Worm (Caenorhabditis elegans) whole organism, L2 larva: Measurements from ENCODE around the gene pgp-7.

ENCODE experiments used
- C34F6.9 ChIP-seq: fragments of 150-350 bp; optimal IDR thresholded peaks from 2 replicates; lab custom pipeline; 2014; ENCODE audit warnings: missing biosample characterization, missing genetic modification characterization
- F13H6.1 ChIP-seq: sonication (generic microtip); optimal IDR thresholded peaks from 2 replicates; lab custom pipeline; 2016; ENCODE audit warnings: missing genetic modification characterization, missing compliant biosample characterization
- Y55F3AM.14 ChIP-seq: fragments of 200-800 bp; sonication (Bioruptor generic); optimal IDR thresholded peaks from 2 replicates; lab custom pipeline; 2018; ENCODE audit warnings: mild to moderate bottlenecking, missing genetic modification characterization, missing compliant biosample characterization
- alr-1 ChIP-seq: fragments of 150-350 bp; optimal IDR thresholded peaks from 2 replicates; lab custom pipeline; 2014; ENCODE audit warnings: missing biosample characterization, missing genetic modification characterization
- aly-2 ChIP-seq: fragments of 150-350 bp; optimal IDR thresholded peaks from 2 replicates; lab custom pipeline; 2014; ENCODE audit warnings: missing biosample characterization, missing genetic modification characterization
- blmp-1 ChIP-seq: sonication (generic microtip); optimal IDR thresholded peaks from 2 replicates; lab custom pipeline; 2017; ENCODE audit warnings: missing genetic modification characterization, mild to moderate bottlenecking, missing compliant biosample characterization, antibody characterized with exemption, moderate library complexity; ENCODE audit not compliant: insufficient read depth
- ceh-16 ChIP-seq: fragments of 150-350 bp; optimal IDR thresholded peaks from 2 replicates; lab custom pipeline; 2014; ENCODE audit warnings: missing biosample characterization, missing genetic modification characterization
- crh-2 ChIP-seq: sonication (generic microtip); optimal IDR thresholded peaks from 2 replicates; lab custom pipeline; 2017; ENCODE audit warnings: missing biosample characterization, missing genetic modification characterization
- dmd-4 ChIP-seq: sonication (generic microtip); optimal IDR thresholded peaks from 2 replicates; lab custom pipeline; 2017; ENCODE audit warnings: missing biosample characterization, missing genetic modification characterization
- egl-27 ChIP-seq: sonication (generic microtip); optimal IDR thresholded peaks from 3 replicates; lab custom pipeline; 2017; ENCODE audit warnings: missing biosample characterization, missing genetic modification reagents, missing genetic modification characterization
- fos-1 ChIP-seq: fragments of 150-350 bp; optimal IDR thresholded peaks from 2 replicates; lab custom pipeline; 2014; ENCODE audit warnings: missing biosample characterization, missing genetic modification characterization
- lin-11 ChIP-seq: fragments of 150-350 bp; sonication (generic microtip); optimal IDR thresholded peaks from 2 replicates; lab custom pipeline; 2014; ENCODE audit warnings: missing biosample characterization, missing genetic modification characterization, inconsistent platforms, mixed read lengths
- lin-39 ChIP-seq: fragments of 150-350 bp; optimal IDR thresholded peaks from 2 replicates; lab custom pipeline; 2014; ENCODE audit warnings: missing biosample characterization, missing genetic modification reagents, missing genetic modification characterization
- lsy-2 ChIP-seq, 2 experiments: fragments of 150-350 bp in 1 of 2; sonication (generic microtip) in 1 of 2; optimal IDR thresholded peaks; 2 replicates each; lab custom pipeline; 2014 to 2017; ENCODE audit warnings: missing biosample characterization in 2 of 2, missing genetic modification characterization in 2 of 2
- mab-5 ChIP-seq: fragments of 150-350 bp; optimal IDR thresholded peaks from 2 replicates; lab custom pipeline; 2014; ENCODE audit warnings: missing biosample characterization, missing genetic modification characterization
- mbf-1 ChIP-seq: sonication (generic microtip); optimal IDR thresholded peaks from 2 replicates; lab custom pipeline; 2017; ENCODE audit warnings: missing biosample characterization, missing genetic modification characterization
- nhr-10 ChIP-seq: sonication (generic microtip); optimal IDR thresholded peaks from 2 replicates; lab custom pipeline; 2017; ENCODE audit warnings: missing biosample characterization, missing genetic modification characterization
- nhr-11 ChIP-seq: fragments of 150-350 bp; optimal IDR thresholded peaks from 2 replicates; lab custom pipeline; 2014; ENCODE audit warnings: missing biosample characterization, missing genetic modification characterization
- nhr-129 ChIP-seq: fragments of 150-350 bp; optimal IDR thresholded peaks from 2 replicates; lab custom pipeline; 2014; ENCODE audit warnings: missing biosample characterization, missing genetic modification characterization
- nhr-21 ChIP-seq: fragments of 150-350 bp; optimal IDR thresholded peaks from 2 replicates; lab custom pipeline; 2014; ENCODE audit warnings: missing biosample characterization, missing genetic modification characterization
- nhr-237 ChIP-seq: fragments of 150-350 bp; optimal IDR thresholded peaks from 2 replicates; lab custom pipeline; 2014; ENCODE audit warnings: missing biosample characterization, missing genetic modification characterization
- nhr-6 ChIP-seq: fragments of 150-350 bp; optimal IDR thresholded peaks from 2 replicates; lab custom pipeline; 2014; ENCODE audit warnings: missing biosample characterization, missing genetic modification characterization
- nhr-77 ChIP-seq: fragments of 150-350 bp; optimal IDR thresholded peaks from 2 replicates; lab custom pipeline; 2014; ENCODE audit warnings: missing biosample characterization, missing genetic modification characterization
- sem-4 ChIP-seq: fragments of 150-350 bp; optimal IDR thresholded peaks from 2 replicates; lab custom pipeline; 2014; ENCODE audit warnings: missing biosample characterization, missing genetic modification reagents, missing genetic modification characterization
- sma-3 ChIP-seq: sonication (generic microtip); optimal IDR thresholded peaks from 2 replicates; lab custom pipeline; 2016; ENCODE audit warnings: missing genetic modification reagents, missing genetic modification characterization, missing compliant biosample characterization
- sma-9 ChIP-seq, 2 experiments: fragments of 150-350 bp in 1 of 2; sonication (generic microtip) in 1 of 2; optimal IDR thresholded peaks; 2 replicates each; lab custom pipeline; 2014 to 2016; ENCODE audit warnings: missing genetic modification characterization in 2 of 2, mild to moderate bottlenecking in 1 of 2, missing biosample characterization in 1 of 2, missing compliant biosample characterization in 1 of 2, missing genetic modification reagents in 1 of 2, moderate library complexity in 1 of 2
- snpc-4 ChIP-seq: fragments of 150-350 bp; optimal IDR thresholded peaks from 2 replicates; lab custom pipeline; 2014; ENCODE audit warnings: missing biosample characterization, missing genetic modification characterization
- unc-39 ChIP-seq: fragments of 150-350 bp; optimal IDR thresholded peaks from 2 replicates; lab custom pipeline; 2014; ENCODE audit warnings: missing biosample characterization, missing genetic modification characterization
- unc-55 ChIP-seq: fragments of 150-350 bp; sonication (generic microtip); optimal IDR thresholded peaks from 3 replicates; lab custom pipeline; 2014; ENCODE audit warnings: missing biosample characterization, missing genetic modification reagents, missing genetic modification characterization
- unc-62 ChIP-seq: fragments of 150-350 bp; optimal IDR thresholded peaks from 2 replicates; lab custom pipeline; 2014; ENCODE audit warnings: missing biosample characterization, missing genetic modification reagents, missing genetic modification characterization
- zag-1 ChIP-seq: fragments of 150-350 bp; optimal IDR thresholded peaks from 2 replicates; lab custom pipeline; 2014; ENCODE audit warnings: missing biosample characterization, missing genetic modification characterization
- ztf-1 ChIP-seq: fragments of 200-800 bp; sonication (Bioruptor generic); conservative IDR thresholded peaks from 2 replicates; pipeline ENCODE4 v1.3.6; 2022; ENCODE audit warnings: missing genetic modification characterization, missing compliant biosample characterization

pgp-7 gene

ce11 chrX:10877138-10877743 lies 7.2 kb upstream of the pgp-7 start, which contains the start of gene pgp-6:
pgp-6 (minus strand) TSS chrX:10877425.
- TF ChIP-seq fos-1 (tag; lab: Kevin White, UChicago) (peak; percentile 67), snpc-4 (tag; lab: Kevin White, UChicago) (no peak), nhr-129 (tag; lab: Kevin White, UChicago) (peak; percentile 21), crh-2 (tag; lab: Kevin White, UChicago) (peak; percentile 36)

ce11 chrX:10864322-10864721 lies 5.7 kb downstream of the pgp-7 start, which contains the start of gene pgp-8:
pgp-8 (minus strand) TSS chrX:10864422.
- TF ChIP-seq unc-62: no peak
- peak; percentile 51 for TF ChIP-seq C34F6.9 (tag; lab: Kevin White, UChicago)
- no peak for TF ChIP-seq lin-39 (tag; lab: Kevin White, UChicago)

DNA sequence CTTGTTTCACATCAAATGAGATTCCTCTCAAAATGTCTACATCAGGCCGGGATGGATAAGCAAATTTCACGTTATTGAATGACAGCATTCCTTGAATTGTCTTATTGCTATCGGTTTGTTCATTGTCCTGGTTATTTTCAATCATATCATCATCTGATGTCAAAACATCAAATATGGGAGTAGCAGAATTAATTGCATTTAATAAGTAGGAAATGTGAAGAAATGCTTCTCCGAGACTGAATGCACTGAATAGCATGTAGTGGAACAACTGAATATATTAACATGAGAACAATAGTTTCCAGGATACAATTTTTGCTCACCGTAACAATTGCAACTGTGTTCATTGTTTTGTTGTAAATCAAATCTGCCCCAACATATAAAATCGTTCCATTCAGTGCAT lies 7.5 kb downstream of the pgp-7 start:
- TF ChIP-seq nhr-11 (no peak), aly-2 (tag; lab: Kevin White, UChicago) (no peak), alr-1 (tag; lab: Kevin White, UChicago) (no peak), nhr-77 (no peak), nhr-129 (tag; lab: Kevin White, UChicago) (no peak), mbf-1 (no peak), dmd-4 (tag; lab: Kevin White, UChicago) (no peak), ceh-16 (tag; lab: Kevin White, UChicago) (no peak), sma-3 (GFP tag; lab: Kevin White, UChicago) (no peak), unc-55 (GFP tag; lab: Kevin White, UChicago) (no peak), zag-1 (tag; lab: Kevin White, UChicago) (no peak), Y55F3AM.14 (GFP tag; lab: Kevin White, UChicago) (no peak), egl-27 (tag; lab: Kevin White, UChicago) (no peak), sem-4 (no peak), mab-5 (no peak), nhr-10 (tag; lab: Kevin White, UChicago) (no peak)

DNA sequence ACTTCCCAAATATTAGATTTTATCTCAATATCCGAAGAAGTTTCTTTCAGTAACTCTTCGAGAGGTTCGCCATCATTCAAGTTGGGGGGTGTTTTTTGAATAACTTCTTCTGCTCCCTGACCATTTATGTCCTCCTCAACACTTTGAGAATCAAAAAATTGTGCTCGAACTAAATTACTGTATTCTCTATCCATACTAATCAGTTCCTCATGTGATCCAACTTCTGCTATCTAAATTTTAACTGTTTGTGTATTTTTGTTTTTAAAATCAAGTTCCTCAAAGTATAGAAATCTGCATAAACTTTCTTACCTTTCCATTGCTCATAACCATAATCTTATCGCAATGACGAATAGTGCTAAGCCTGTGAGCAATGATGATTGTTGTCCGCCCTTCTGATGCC lies 8.4 kb downstream of the pgp-7 start:
- TF ChIP-seq nhr-129 (tag; lab: Kevin White, UChicago): no peak
- no peak for TF ChIP-seq nhr-21 (tag; lab: Kevin White, UChicago)
- TF ChIP-seq mab-5: no peak
- no peak for TF ChIP-seq Y55F3AM.14 (GFP tag; lab: Kevin White, UChicago)
- no peak for TF ChIP-seq mbf-1
- TF ChIP-seq unc-62: no peak
- no peak for TF ChIP-seq nhr-237 (tag; lab: Kevin White, UChicago)
- no peak for TF ChIP-seq sma-9 (GFP tag; optimal IDR thresholded peaks at IDR 0.05; lab: Kevin White, UChicago)
- no peak for TF ChIP-seq sma-9 (tag; optimal IDR thresholded peaks at IDR 0.05; lab: Kevin White, UChicago)
- TF ChIP-seq alr-1 (tag; lab: Kevin White, UChicago): no peak
- no peak for TF ChIP-seq egl-27 (tag; lab: Kevin White, UChicago)
- TF ChIP-seq ztf-1: no peak
- TF ChIP-seq blmp-1: no peak
- TF ChIP-seq lsy-2 (tag; optimal IDR thresholded peaks at IDR 0.05; lab: Kevin White, UChicago): no peak
- TF ChIP-seq, all 48 proteins: peak for 0

ce11 chrX:10859622-10860021 lies 10.4 kb downstream of the pgp-7 start:
- TF ChIP-seq dmd-4 (tag; lab: Kevin White, UChicago): no peak
- TF ChIP-seq F13H6.1 (tag; lab: Kevin White, UChicago): no peak
- no peak for TF ChIP-seq alr-1 (tag; lab: Kevin White, UChicago)
- TF ChIP-seq unc-39 (tag; lab: Kevin White, UChicago): no peak
- no peak for TF ChIP-seq nhr-129 (tag; lab: Kevin White, UChicago)
- no peak for TF ChIP-seq mab-5
- TF ChIP-seq lin-11 (tag; lab: Kevin White, UChicago): no peak
- no peak for TF ChIP-seq lin-39 (tag; lab: Kevin White, UChicago)
- TF ChIP-seq unc-55 (GFP tag; lab: Kevin White, UChicago): no peak
- no peak for TF ChIP-seq nhr-10 (tag; lab: Kevin White, UChicago)
- TF ChIP-seq nhr-6 (tag; lab: Kevin White, UChicago): no peak
- no peak for TF ChIP-seq lsy-2 (tag; optimal IDR thresholded peaks at IDR 0.05; lab: Kevin White, UChicago)
- TF ChIP-seq, all 48 proteins: peak for 0
